Worm (Caenorhabditis elegans): ENCODE results near the gene B0272.3.

B0272.3 gene

ce11 chrX:9465722-9466132 lies 34.5 kb downstream of the B0272.3 start (continued):
- TF ChIP-seq repo-1 (tag; optimal IDR thresholded peaks at IDR 0.05) (peak; percentile 100), lsy-27 (tag; optimal IDR thresholded peaks at IDR 0.05; ENCODE audit: borderline replicate concordance, insufficient read depth) (no peak), nhr-80 (tag; optimal IDR thresholded peaks at IDR 0.05) (peak; percentile 96), F52B5.7 (tag; optimal IDR thresholded peaks at IDR 0.05) (peak; percentile 89), lsl-1 (GFP tag; optimal IDR thresholded peaks at IDR 0.05) (peak; percentile 4), tbp1 (GFP tag; optimal IDR thresholded peaks at IDR 0.05) (peak; percentile 81), rpc-1 (optimal IDR thresholded peaks at IDR 0.05) (peak; percentile 8), rpc-1 (tag; optimal IDR thresholded peaks at IDR 0.05) (no peak), lin-26 (GFP tag; IDR thresholded peaks at IDR 0.05) (peak; percentile 89), hrde-1 (tag; optimal IDR thresholded peaks at IDR 0.05; ENCODE audit: borderline replicate concordance) (peak; percentile 30), ceh-91 (GFP tag; IDR thresholded peaks at IDR 0.05) (0 out of 2 replicates have a peak, but pooled peaks have one; percentile 9), F57A8.1 (GFP tag; optimal IDR thresholded peaks at IDR 0.05) (peak; percentile 93), F10E7.11 (tag; optimal IDR thresholded peaks at IDR 0.05) (peak; percentile 95), attf-6 (GFP tag; IDR thresholded peaks at IDR 0.05) (no peak), egl-44 (GFP tag; IDR thresholded peaks at IDR 0.05) (peak; percentile 85), bed-1 (GFP tag; IDR thresholded peaks at IDR 0.05) (no peak), efl-1 (GFP tag; optimal IDR thresholded peaks at IDR 0.05) (no peak), ztf-28 (GFP tag; IDR thresholded peaks at IDR 0.05) (no peak), sdz-38 (tag; optimal IDR thresholded peaks at IDR 0.05) (no peak), lir-1 (GFP tag; conservative IDR thresholded peaks at IDR 0.05) (peak; percentile 89), pha-4 (tag; optimal IDR thresholded peaks at IDR 0.05) (peak; percentile 91), ceh-27 (GFP tag; optimal IDR thresholded peaks at IDR 0.05) (peak; percentile 99), nfya-1 (tag; optimal IDR thresholded peaks at IDR 0.05; ENCODE audit: borderline replicate concordance, insufficient read depth) (no peak), ceh-40 (GFP tag; IDR thresholded peaks at IDR 0.05) (no peak; the same call in 1 of the 2 replicates), somi-1 (GFP tag; optimal IDR thresholded peaks at IDR 0.05) (peak; percentile 99), ceh-79 (tag; optimal IDR thresholded peaks at IDR 0.05) (peak; percentile 73), him-1 (tag; optimal IDR thresholded peaks at IDR 0.05) (no peak), zim-3 (tag; optimal IDR thresholded peaks at IDR 0.05) (no peak), B0035.1 (tag; optimal IDR thresholded peaks at IDR 0.05) (peak; percentile 96), pbrm-1 (GFP tag; IDR thresholded peaks at IDR 0.05) (peak; percentile 95), nhr-120 (GFP tag; IDR thresholded peaks at IDR 0.05) (0 out of 2 replicates have a peak, but pooled peaks have one; percentile 82), ztf-3 (GFP tag; optimal IDR thresholded peaks at IDR 0.05) (peak; percentile 94), nhr-179 (tag; optimal IDR thresholded peaks at IDR 0.05) (peak; percentile 88), nhr-27 (tag; optimal IDR thresholded peaks at IDR 0.05) (peak; percentile 94), cebp-2 (GFP tag; IDR thresholded peaks at IDR 0.05) (peak; percentile 97; the same call in 1 of the 2 replicates), chd-7 (tag; optimal IDR thresholded peaks at IDR 0.05) (peak; percentile 96), Y67H2A.10 (GFP tag; conservative IDR thresholded peaks at IDR 0.05) (peak; percentile 36; the same call in 1 of the 2 replicates), madf-10 (tag; optimal IDR thresholded peaks at IDR 0.05) (peak; percentile 96), ets-4 (GFP tag; optimal IDR thresholded peaks at IDR 0.05) (peak; percentile 81), C06A6.2 (GFP tag; conservative IDR thresholded peaks at IDR 0.05) (peak; percentile 98), unc-130 (GFP tag; optimal IDR thresholded peaks at IDR 0.05) (peak; percentile 60), F49E8.2 (tag; optimal IDR thresholded peaks at IDR 0.05; ENCODE audit: insufficient read depth) (no peak), let-607 (tag; optimal IDR thresholded peaks at IDR 0.05) (peak; percentile 69 to 94), F55B11.4 (tag; optimal IDR thresholded peaks at IDR 0.05; ENCODE audit: borderline replicate concordance, insufficient read depth) (no peak), T07F8.4 (tag; optimal IDR thresholded peaks at IDR 0.05) (peak; percentile 93), hsf-1 (GFP tag; IDR thresholded peaks at IDR 0.05) (no peak), Y79H2A.3 (GFP tag; conservative IDR thresholded peaks at IDR 0.05) (no peak), hlh-12 (tag; optimal IDR thresholded peaks at IDR 0.05) (peak; percentile 13), egrh-3 (GFP tag; IDR thresholded peaks at IDR 0.05) (no peak)
